Worm (Caenorhabditis elegans): ENCODE measurements around the gene reps-1.

- TF ChIP-seq him-1 (tag; optimal IDR thresholded peaks at IDR 0.05): no peak
- TF ChIP-seq dao-5 (tag; optimal IDR thresholded peaks at IDR 0.05): no peak
- TF ChIP-seq W03F9.2 (tag; optimal IDR thresholded peaks at IDR 0.05): no peak
These were observed 20.1 kb upstream of the reps-1 start for ce11 chrV:19010405-19010804.

Measured in whole organism, L4/young adult.